Fruit fly (Drosophila melanogaster) ovary, adult (tissue): ENCODE data around the gene ScsbetaA.

ENCODE experiments used
- CG17801 ChIP-seq: fragments of 200-800 bp; optimal IDR thresholded peaks from 2 replicates; lab custom pipeline; 2019; ENCODE audit warnings: missing biosample characterization, mild to moderate bottlenecking, missing genetic modification characterization, moderate library complexity; ENCODE audit not compliant: partially characterized antibody

Gene ScsbetaA

DNA sequence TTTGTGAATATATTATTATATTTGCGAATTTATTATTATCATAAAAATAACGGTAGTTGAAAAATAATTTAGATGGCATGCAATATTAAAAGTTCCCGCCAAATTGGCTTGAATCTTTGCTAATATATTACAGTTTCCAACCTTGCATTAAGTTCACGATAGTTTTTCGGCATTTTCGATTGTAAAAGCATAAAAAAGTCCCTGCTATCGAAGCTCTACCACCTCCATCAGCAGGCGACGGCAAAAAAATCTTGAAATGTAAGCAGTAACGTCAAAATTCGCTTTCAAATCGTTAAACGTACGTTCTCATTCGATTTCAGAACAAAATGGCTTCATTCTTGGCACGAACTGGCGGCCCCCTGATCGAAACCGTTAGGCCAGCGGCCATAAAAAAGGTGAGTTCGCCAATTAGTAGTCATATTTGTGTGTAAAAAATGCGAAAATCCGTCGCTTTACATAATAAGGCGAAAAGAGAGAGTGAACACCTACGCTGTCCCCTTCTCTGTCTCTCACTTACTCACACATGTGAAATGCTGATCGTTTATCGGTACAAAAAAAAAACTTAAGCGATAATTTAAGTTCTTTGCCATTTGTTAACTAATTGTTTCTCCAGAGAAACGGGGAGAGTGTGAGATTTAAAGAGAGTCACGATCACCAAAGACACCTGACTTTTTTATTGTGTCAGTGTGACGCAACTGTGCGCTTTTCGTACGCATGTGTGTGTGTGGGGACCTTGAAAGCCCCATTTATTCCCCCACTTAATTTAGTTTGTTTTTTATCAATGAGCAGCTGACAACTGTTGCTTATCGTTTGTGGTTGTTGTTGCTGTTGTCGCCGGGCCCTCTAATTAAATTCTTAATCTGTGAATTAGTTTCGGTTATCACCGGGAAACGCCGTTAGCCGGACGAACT is at the start of gene ScsbetaA:
TSS of gene ScsbetaA (plus strand) at position 231 of the 911 bp plus-strand sequence.
- TF ChIP-seq CG17801 (GFP tag; lab: Kevin White, UChicago), result no peak

DNA sequence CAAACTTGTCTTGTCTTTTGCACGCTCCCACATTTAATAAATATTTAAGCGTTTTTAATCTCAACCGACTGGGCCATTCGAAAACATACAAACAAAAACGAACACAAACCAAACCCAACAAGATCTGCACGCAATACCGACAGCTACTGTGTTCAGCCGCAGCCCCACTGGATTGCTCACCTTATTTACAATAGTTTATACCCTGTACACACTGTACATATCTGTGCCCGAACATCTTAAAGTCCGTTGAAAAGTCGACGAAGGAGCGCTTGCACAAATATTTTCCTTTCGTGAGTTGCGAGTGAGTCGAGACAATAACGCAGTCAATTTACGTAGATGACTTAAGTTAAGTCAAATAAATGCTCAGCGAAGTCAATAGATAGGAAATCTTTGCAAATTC is 48.1 kb upstream of the ScsbetaA start:
- no peak for TF ChIP-seq CG17801 (GFP tag; lab: Kevin White, UChicago)

DNA sequence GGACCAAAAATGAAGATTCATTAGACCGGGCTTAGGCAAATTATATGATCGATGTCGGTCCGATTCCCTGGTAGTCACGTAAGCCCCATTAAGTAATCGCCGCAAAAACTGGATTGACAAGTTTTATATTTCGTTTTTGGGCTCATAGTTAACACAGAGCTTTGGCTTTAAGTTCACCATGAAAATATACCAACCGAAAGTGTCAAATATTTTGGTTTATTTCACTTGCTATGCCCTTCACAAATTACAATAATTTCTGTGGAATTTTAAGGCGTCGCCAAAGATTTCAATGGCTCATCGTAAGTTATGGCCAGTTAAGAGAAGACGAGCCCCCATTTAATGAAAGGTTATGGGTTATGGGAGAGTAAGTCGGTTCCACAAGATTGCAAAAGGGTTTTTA is 46.8 kb upstream of the ScsbetaA start:
- TF ChIP-seq CG17801 (GFP tag; lab: Kevin White, UChicago), result no peak

DNA sequence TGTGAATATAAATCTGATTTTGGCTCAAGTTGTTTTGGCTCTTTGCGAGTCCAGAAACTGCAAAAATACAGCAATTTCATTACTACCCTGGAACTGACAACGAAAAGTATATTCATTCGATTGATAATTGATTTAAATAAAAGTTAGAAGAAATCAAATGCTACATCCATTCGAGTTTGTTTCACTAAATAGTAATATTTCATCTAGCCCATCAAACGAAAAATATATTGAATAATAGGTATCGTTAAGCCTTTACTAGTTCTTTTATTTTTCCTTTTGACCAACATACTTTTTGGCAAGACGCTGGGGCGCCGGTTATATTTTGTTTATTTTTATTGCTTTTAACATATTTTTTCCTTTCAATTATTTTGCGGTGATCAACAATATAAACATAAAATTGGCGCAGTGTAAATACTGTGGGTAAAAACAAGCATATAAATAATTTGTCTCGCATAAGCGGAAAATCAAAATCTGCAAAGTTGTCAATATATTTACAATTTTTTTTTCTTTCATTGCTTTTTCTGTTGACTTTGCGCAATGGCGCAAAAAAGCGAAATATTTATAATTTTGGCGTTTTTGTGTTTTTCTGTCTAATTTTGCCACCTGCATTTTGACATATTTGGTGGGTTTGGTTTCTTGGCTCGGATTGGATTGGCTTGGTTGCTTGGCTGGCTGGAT is 45.4 kb upstream of the ScsbetaA start:
- TF ChIP-seq CG17801 (GFP tag; lab: Kevin White, UChicago), result peak; percentile 85

DNA sequence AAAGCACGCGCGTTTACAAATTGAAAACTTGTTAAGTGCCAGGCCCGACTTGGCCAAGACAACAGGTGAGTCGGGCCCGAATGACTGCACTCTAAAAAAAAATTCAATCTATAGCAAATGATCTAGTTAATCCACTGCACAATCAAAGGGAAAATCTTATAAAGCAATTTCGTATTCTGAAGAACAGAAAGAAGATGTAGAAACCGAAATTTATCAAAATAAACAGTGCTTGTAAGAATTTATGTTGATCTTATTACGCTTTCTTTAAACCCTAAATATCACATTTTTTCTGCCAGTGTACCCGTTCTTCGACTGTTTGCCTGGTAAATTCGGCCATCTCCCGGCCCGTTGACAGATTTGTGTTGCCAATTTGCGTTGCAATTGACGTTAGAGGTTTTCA is 41.8 kb upstream of the ScsbetaA start:
- no peak for TF ChIP-seq CG17801 (GFP tag; lab: Kevin White, UChicago)

DNA sequence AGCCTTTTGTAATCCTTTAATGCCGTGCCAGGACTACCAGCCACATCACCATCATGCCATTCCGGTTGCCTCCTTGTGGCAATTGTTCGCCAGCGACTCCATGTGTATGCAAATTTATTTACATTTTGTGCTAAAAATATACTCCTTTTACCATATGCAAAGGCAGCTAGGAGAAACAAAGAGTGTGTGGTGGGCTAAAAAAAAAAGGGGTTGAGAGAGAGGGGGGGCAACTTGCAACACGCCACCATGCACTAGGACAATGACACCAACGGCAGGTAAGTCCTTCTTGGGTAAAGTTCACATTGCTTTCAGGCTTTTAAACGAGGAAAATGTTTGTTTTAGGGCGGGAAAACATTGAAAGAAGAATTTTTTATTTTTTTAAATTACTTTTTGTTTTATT is 23.6 kb upstream of the ScsbetaA start:
- TF ChIP-seq CG17801 (GFP tag; lab: Kevin White, UChicago), result no peak

DNA sequence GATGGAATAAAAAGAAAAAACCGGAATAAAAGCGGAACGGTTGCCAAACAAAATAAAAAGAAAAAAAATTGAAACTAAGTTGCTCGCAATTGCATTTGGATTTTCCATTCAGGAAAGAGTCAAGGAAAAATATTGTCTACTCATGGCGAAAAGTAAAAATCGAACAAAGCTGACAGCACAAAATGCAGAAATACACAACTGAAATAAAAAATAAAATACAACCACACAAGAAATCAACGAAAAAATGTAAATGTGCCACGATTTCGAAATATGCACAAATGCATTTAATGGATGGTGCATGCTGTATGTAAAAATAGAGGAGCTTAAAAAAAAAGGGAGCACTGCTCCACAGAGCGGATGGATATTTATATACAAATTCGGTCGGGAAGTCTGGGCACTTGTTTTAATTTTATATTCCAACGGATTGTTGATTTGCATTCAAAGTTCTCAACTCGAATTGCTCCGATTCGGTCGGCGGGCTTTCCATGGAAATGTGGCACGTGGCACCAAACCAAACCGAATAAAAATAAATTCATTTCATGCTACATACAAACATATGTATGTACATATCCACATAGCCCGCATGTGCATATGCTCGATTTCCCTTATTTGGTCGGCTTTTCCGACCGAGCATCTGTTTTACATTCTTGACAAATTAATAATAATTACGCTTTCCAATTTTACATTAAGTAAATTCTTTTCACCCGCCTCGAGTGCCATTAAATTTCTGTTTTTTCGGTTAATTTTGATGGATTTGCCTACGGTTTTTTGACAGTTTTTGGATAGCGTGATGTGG is 22.8 kb upstream of the ScsbetaA start:
- peak; percentile 53 for TF ChIP-seq CG17801 (GFP tag; lab: Kevin White, UChicago)

- TF ChIP-seq CG17801 (GFP tag; lab: Kevin White, UChicago), result no peak
These were observed 19.7 kb upstream of the ScsbetaA start for dm6 chr3R:8918818-8919217.

dm6 chr3R:8920091-8920733 is 18.3 kb upstream of the ScsbetaA start:
- TF ChIP-seq CG17801 (GFP tag; lab: Kevin White, UChicago), result no peak

dm6 chr3R:8921880-8922279 is 16.6 kb upstream of the ScsbetaA start:
- no peak for TF ChIP-seq CG17801 (GFP tag; lab: Kevin White, UChicago)

DNA sequence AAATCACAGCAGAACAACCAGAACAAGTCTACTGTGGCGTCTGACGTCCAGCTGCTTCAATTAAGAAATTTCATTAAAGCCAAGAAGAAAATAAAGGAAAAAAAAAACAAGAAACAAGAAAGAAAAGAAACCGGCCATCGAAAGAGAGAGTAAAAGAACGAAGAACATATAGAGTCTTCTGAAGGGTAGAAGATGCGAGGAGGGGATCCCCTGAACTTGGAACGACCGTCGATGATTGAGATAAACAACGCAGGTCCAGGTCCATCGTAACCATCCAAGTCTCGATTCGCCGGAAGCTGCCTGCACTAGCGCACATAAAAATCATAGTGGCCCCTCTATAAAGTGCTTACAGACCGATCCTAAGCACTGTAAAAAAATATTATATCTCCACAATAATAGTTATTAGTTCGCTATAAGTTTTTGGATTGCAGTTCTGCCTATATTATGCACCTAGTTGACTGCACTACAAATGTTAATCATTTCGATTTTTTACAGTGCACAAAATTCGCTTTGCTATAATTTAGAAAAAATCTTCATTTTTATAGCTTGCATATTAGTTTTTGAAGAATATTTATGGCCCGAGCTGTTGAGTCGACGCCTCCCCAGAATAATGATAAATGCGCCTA is 15.8 kb upstream of the ScsbetaA start:
- TF ChIP-seq CG17801 (GFP tag; lab: Kevin White, UChicago), result no peak

DNA sequence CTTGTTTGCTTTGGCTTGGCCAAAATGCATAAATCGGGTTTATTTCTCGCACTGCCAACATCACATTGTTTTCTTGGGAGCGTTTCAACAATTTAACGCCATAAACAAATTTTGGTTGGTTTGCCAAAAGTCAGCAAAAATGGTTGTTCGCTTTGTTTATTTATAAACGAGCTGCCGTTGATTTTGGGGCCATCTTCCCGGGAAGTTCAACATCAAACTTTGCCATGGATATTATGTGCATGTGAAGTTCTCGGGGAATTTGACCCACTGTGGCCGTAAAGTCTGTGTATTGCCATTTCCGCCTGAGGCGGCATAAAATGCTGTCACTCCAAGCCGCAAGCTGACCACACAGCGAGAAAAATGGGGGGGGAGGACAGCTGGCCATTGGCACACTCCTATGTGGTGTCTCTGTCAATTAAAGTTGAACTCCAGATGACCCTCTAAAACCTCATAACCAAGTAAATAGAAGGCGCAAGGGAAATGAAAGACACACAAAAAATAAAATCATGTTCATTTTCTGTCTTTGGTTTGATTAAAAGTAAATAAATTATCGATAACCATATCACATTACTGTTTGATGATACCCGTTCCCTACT is 14.7 kb upstream of the ScsbetaA start:
- TF ChIP-seq CG17801 (GFP tag; lab: Kevin White, UChicago), result peak; percentile 12

- peak; percentile 58 for TF ChIP-seq CG17801 (GFP tag; lab: Kevin White, UChicago)
These were observed 12.5 kb upstream of the ScsbetaA start for dm6 chr3R:8925924-8926553.
